Worm (Caenorhabditis elegans) whole organism, late embryonic: ENCODE results near the gene srxa-6.
A peak's percentile ranks its signal among the peaks of the same experiment; 100 is the strongest.

Source experiments
- C38D4.7 ChIP-seq: fragments of 200-800 bp; sonication (Bioruptor generic); optimal IDR thresholded peaks from 2 replicates; lab custom pipeline; 2018; ENCODE audit warnings: mild to moderate bottlenecking, missing genetic modification characterization, moderate library complexity, missing compliant biosample characterization
- ama-1 ChIP-seq: fragments of 150-350 bp; optimal IDR thresholded peaks from 2 replicates; lab custom pipeline; 2014
- ceh-19 ChIP-seq: fragments of 200-800 bp; sonication (Bioruptor generic); optimal IDR thresholded peaks from 2 replicates; lab custom pipeline; 2018; ENCODE audit warnings: mild to moderate bottlenecking, missing genetic modification characterization, missing compliant biosample characterization
- ets-4 ChIP-seq: sonication (generic microtip); optimal IDR thresholded peaks from 2 replicates; lab custom pipeline; 2016; ENCODE audit warnings: missing genetic modification characterization, missing compliant biosample characterization
- eyg-1 ChIP-seq: sonication (generic microtip); optimal IDR thresholded peaks from 2 replicates; lab custom pipeline; 2016; ENCODE audit warnings: missing genotype, missing genetic modification characterization, missing compliant biosample characterization
- nhr-11 ChIP-seq: fragments of 150-350 bp; optimal IDR thresholded peaks from 2 replicates; lab custom pipeline; 2014; ENCODE audit warnings: missing biosample characterization, missing genetic modification characterization
- pat-9 ChIP-seq: fragments of 200-800 bp; sonication (Bioruptor generic); optimal IDR thresholded peaks from 2 replicates; lab custom pipeline; 2018; ENCODE audit warnings: mild to moderate bottlenecking, missing genetic modification characterization, moderate library complexity, missing compliant biosample characterization
- pha-4 ChIP-seq: fragments of 150-350 bp; optimal IDR thresholded peaks from 2 replicates; lab custom pipeline; 2018; ENCODE audit warnings: missing biosample characterization, missing genetic modification reagents, missing genetic modification characterization
- pqm-1 ChIP-seq: sonication (generic microtip); optimal IDR thresholded peaks from 2 replicates; lab custom pipeline; 2016; ENCODE audit warnings: missing genetic modification characterization, missing compliant biosample characterization
- rnt-1 ChIP-seq: sonication (generic microtip); optimal IDR thresholded peaks from 2 replicates; lab custom pipeline; 2016; ENCODE audit warnings: missing genetic modification characterization, missing compliant biosample characterization
- tbx-2 ChIP-seq: sonication (generic microtip); optimal IDR thresholded peaks from 2 replicates; lab custom pipeline; 2016; ENCODE audit warnings: missing genetic modification characterization, missing compliant biosample characterization

ce11 chrV:20761758-20762157, 27.0 kb downstream of the srxa-6 start:
- TF ChIP-seq tbx-2 (tag; lab: Kevin White, UChicago) (peak; percentile 12), eyg-1 (tag; lab: Kevin White, UChicago) (no peak), rnt-1 (tag; lab: Kevin White, UChicago) (no peak), ama-1 (lab: Kevin White, UChicago) (no peak), C38D4.7 (no peak), ets-4 (tag; lab: Kevin White, UChicago) (no peak), nhr-11 (tag; lab: Kevin White, UChicago) (no peak), pqm-1 (tag; lab: Kevin White, UChicago) (no peak), pat-9 (tag; lab: Kevin White, UChicago) (no peak), pha-4 (tag; lab: Kevin White, UChicago) (no peak), ceh-19 (GFP tag; lab: Kevin White, UChicago) (no peak)
